Worm (Caenorhabditis elegans): ENCODE measurements around the gene Y38H6A.5.

Y38H6A.5 gene

ce11 chrV:20282827-20283226 is 52.3 kb downstream of the Y38H6A.5 start:
- TF ChIP-seq F13C5.2 (tag; optimal IDR thresholded peaks at IDR 0.05) (no peak), hnd-1 (tag; optimal IDR thresholded peaks at IDR 0.05) (no peak), hmg-4 (GFP tag; optimal IDR thresholded peaks at IDR 0.05) (no peak), pes-1 (GFP tag; IDR thresholded peaks at IDR 0.05) (no peak), aly-1 (tag; optimal IDR thresholded peaks at IDR 0.05) (no peak), ceh-13 (GFP tag; optimal IDR thresholded peaks at IDR 0.05) (no peak), tbx-11 (GFP tag; IDR thresholded peaks at IDR 0.05) (no peak), ets-7 (tag; optimal IDR thresholded peaks at IDR 0.05) (no peak), tra-4 (tag; optimal IDR thresholded peaks at IDR 0.05) (no peak), scrt-1 (GFP tag; IDR thresholded peaks at IDR 0.05) (no peak), sea-1 (GFP tag; conservative IDR thresholded peaks at IDR 0.05) (no peak), ceh-36 (tag; optimal IDR thresholded peaks at IDR 0.05) (no peak), tbx-37 (GFP tag; conservative IDR thresholded peaks at IDR 0.05) (no peak), ama-1 (optimal IDR thresholded peaks at IDR 0.05) (no peak)

ce11 chrV:20279811-20280317 is 55.3 kb downstream of the Y38H6A.5 start, which contains the start of gene pqn-94:
Gene pqn-94 (minus strand): TSS chrV:20279861.
- TF ChIP-seq F13C5.2 (tag; optimal IDR thresholded peaks at IDR 0.05) (no peak), aly-1 (tag; optimal IDR thresholded peaks at IDR 0.05) (no peak), flt-1 (GFP tag; IDR thresholded peaks at IDR 0.05) (no peak), ceh-13 (GFP tag; optimal IDR thresholded peaks at IDR 0.05) (no peak), sea-1 (GFP tag; conservative IDR thresholded peaks at IDR 0.05) (no peak), tbx-37 (GFP tag; conservative IDR thresholded peaks at IDR 0.05) (no peak), scrt-1 (GFP tag; IDR thresholded peaks at IDR 0.05) (no peak), pes-1 (GFP tag; IDR thresholded peaks at IDR 0.05) (no peak), B0310.2 (tag; optimal IDR thresholded peaks at IDR 0.05) (no peak)
